Fruit fly (Drosophila melanogaster): ENCODE results near the gene CARPB.

DNA sequence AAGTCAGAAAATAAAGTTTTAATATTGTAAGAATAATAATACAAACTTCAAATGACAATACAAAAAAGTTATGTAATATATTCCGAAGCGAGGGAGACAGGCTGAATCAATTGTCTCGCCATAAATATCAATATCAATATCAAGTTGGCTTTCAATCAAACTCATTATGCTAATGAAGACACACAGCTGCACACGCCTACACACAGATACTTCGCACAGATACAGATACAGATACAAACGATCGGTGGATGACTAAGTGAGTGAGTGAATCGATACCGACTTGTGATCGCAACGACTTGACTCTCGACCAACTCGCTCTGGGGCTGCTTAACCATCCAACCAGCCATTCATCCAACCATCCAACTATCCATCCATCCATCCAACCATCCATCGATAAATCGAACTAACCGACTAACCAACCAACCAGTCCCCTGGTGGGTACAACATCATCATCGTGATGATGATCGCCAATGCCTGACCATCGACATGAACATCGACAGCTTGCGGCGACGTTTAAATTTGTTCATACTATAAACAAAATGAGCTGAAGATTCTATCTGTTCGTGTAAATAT is 38.3 kb upstream of the CARPB start:
- no peak for TF ChIP-seq psq (GFP tag; optimal IDR thresholded peaks at IDR 0.05)
- no peak for TF ChIP-seq lola (GFP tag; optimal IDR thresholded peaks at IDR 0.05)
- TF ChIP-seq Hnf4 (GFP tag; optimal IDR thresholded peaks at IDR 0.05), result no peak
- TF ChIP-seq Mio (GFP tag; optimal IDR thresholded peaks at IDR 0.05), result no peak
- no peak for TF ChIP-seq Dif (GFP tag; optimal IDR thresholded peaks at IDR 0.05; ENCODE audit: partially characterized antibody)
- no peak for TF ChIP-seq h (GFP tag; optimal IDR thresholded peaks at IDR 0.05)
- no peak for TF ChIP-seq CG32264 (GFP tag; optimal IDR thresholded peaks at IDR 0.05)
